Fruit fly (Drosophila melanogaster): ENCODE measurements around the gene CG31199.

DNA sequence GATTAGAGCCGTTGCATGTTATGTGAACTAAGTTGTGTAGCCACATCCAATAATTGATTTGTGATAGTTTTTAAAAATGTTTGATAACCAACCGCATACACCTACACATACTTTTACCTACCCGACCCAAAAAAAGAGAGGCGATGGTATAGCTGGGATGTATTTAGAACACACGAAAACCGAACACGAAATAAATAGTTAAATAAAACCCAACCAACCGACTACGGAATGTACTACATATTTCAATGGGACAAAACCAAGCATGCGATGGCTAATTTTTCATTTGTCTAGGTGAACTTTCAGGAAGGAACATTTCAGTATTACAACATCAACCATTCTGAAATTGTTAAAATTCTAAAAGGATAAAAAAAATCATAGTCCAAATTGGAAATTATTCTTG lies 12.8 kb upstream of the CG31199 start, which contains the start of gene Syp:
- TF ChIP-seq Dll (optimal IDR thresholded peaks at IDR 0.05) (no peak), psq (optimal IDR thresholded peaks at IDR 0.05) (no peak)

Data from whole organism.